Worm (Caenorhabditis elegans) whole organism, L2 larva: ENCODE results near the gene C54F6.17.
"Not testable (repeated sequence)": the region's sequence is repeated elsewhere in the genome, so short reads cannot be mapped to it uniquely, and the experiment has no call there.

ENCODE experiments used
- F13H6.1 ChIP-seq: sonication (generic microtip); optimal IDR thresholded peaks from 2 replicates; lab custom pipeline; 2016; ENCODE audit warnings: missing genetic modification characterization, missing compliant biosample characterization
- Y55F3AM.14 ChIP-seq: fragments of 200-800 bp; sonication (Bioruptor generic); optimal IDR thresholded peaks from 2 replicates; lab custom pipeline; 2018; ENCODE audit warnings: mild to moderate bottlenecking, missing genetic modification characterization, missing compliant biosample characterization
- ZK546.5 ChIP-seq: sonication (generic microtip); optimal IDR thresholded peaks from 2 replicates; lab custom pipeline; 2017; ENCODE audit warnings: missing biosample characterization, missing genetic modification characterization
- alr-1 ChIP-seq: fragments of 150-350 bp; optimal IDR thresholded peaks from 2 replicates; lab custom pipeline; 2014; ENCODE audit warnings: missing biosample characterization, missing genetic modification characterization
- aly-2 ChIP-seq: fragments of 150-350 bp; optimal IDR thresholded peaks from 2 replicates; lab custom pipeline; 2014; ENCODE audit warnings: missing biosample characterization, missing genetic modification characterization
- blmp-1 ChIP-seq: sonication (generic microtip); optimal IDR thresholded peaks from 2 replicates; lab custom pipeline; 2017; ENCODE audit warnings: missing genetic modification characterization, mild to moderate bottlenecking, missing compliant biosample characterization, antibody characterized with exemption, moderate library complexity; ENCODE audit not compliant: insufficient read depth
- ceh-16 ChIP-seq: fragments of 150-350 bp; optimal IDR thresholded peaks from 2 replicates; lab custom pipeline; 2014; ENCODE audit warnings: missing biosample characterization, missing genetic modification characterization
- crh-2 ChIP-seq: sonication (generic microtip); optimal IDR thresholded peaks from 2 replicates; lab custom pipeline; 2017; ENCODE audit warnings: missing biosample characterization, missing genetic modification characterization
- dmd-4 ChIP-seq: sonication (generic microtip); optimal IDR thresholded peaks from 2 replicates; lab custom pipeline; 2017; ENCODE audit warnings: missing biosample characterization, missing genetic modification characterization
- egl-27 ChIP-seq: sonication (generic microtip); optimal IDR thresholded peaks from 3 replicates; lab custom pipeline; 2017; ENCODE audit warnings: missing biosample characterization, missing genetic modification reagents, missing genetic modification characterization
- elt-1 ChIP-seq: fragments of 150-350 bp; optimal IDR thresholded peaks from 2 replicates; lab custom pipeline; 2014; ENCODE audit warnings: missing biosample characterization, missing genetic modification characterization
- elt-3 ChIP-seq: sonication (generic microtip); optimal IDR thresholded peaks from 2 replicates; lab custom pipeline; 2017; ENCODE audit warnings: missing biosample characterization, missing genetic modification characterization
- fos-1 ChIP-seq: fragments of 150-350 bp; optimal IDR thresholded peaks from 2 replicates; lab custom pipeline; 2014; ENCODE audit warnings: missing biosample characterization, missing genetic modification characterization
- gmeb-1 ChIP-seq: fragments of 150-350 bp; optimal IDR thresholded peaks from 2 replicates; lab custom pipeline; 2014; ENCODE audit warnings: missing biosample characterization, missing genetic modification characterization
- lin-11 ChIP-seq: fragments of 150-350 bp; sonication (generic microtip); optimal IDR thresholded peaks from 2 replicates; lab custom pipeline; 2014; ENCODE audit warnings: missing biosample characterization, missing genetic modification characterization, inconsistent platforms, mixed read lengths
- lin-13 ChIP-seq: fragments of 150-350 bp; optimal IDR thresholded peaks from 2 replicates; lab custom pipeline; 2014; ENCODE audit warnings: missing biosample characterization, missing genetic modification reagents, missing genetic modification characterization
- lin-39 ChIP-seq: fragments of 150-350 bp; optimal IDR thresholded peaks from 2 replicates; lab custom pipeline; 2014; ENCODE audit warnings: missing biosample characterization, missing genetic modification reagents, missing genetic modification characterization
- mbf-1 ChIP-seq: sonication (generic microtip); optimal IDR thresholded peaks from 2 replicates; lab custom pipeline; 2017; ENCODE audit warnings: missing biosample characterization, missing genetic modification characterization
- mdl-1 ChIP-seq, 2 experiments: fragments of 150-350 bp in 1 of 2; sonication (generic microtip) in 1 of 2; optimal IDR thresholded peaks; 2 replicates each; lab custom pipeline; 2017; ENCODE audit warnings: missing biosample characterization in 2 of 2, missing genetic modification characterization in 2 of 2
- nhr-10 ChIP-seq: sonication (generic microtip); optimal IDR thresholded peaks from 2 replicates; lab custom pipeline; 2017; ENCODE audit warnings: missing biosample characterization, missing genetic modification characterization
- nhr-11 ChIP-seq: fragments of 150-350 bp; optimal IDR thresholded peaks from 2 replicates; lab custom pipeline; 2014; ENCODE audit warnings: missing biosample characterization, missing genetic modification characterization
- nhr-129 ChIP-seq: fragments of 150-350 bp; optimal IDR thresholded peaks from 2 replicates; lab custom pipeline; 2014; ENCODE audit warnings: missing biosample characterization, missing genetic modification characterization
- nhr-21 ChIP-seq: fragments of 150-350 bp; optimal IDR thresholded peaks from 2 replicates; lab custom pipeline; 2014; ENCODE audit warnings: missing biosample characterization, missing genetic modification characterization
- nhr-237 ChIP-seq: fragments of 150-350 bp; optimal IDR thresholded peaks from 2 replicates; lab custom pipeline; 2014; ENCODE audit warnings: missing biosample characterization, missing genetic modification characterization
- nhr-25 ChIP-seq: fragments of 150-350 bp; sonication (generic microtip); optimal IDR thresholded peaks from 3 replicates; lab custom pipeline; 2014; ENCODE audit warnings: missing biosample characterization, missing genetic modification characterization
- nhr-77 ChIP-seq: fragments of 150-350 bp; optimal IDR thresholded peaks from 2 replicates; lab custom pipeline; 2014; ENCODE audit warnings: missing biosample characterization, missing genetic modification characterization
- peb-1 ChIP-seq: fragments of 150-350 bp; optimal IDR thresholded peaks from 2 replicates; lab custom pipeline; 2014; ENCODE audit warnings: missing biosample characterization, missing genetic modification characterization
- sem-4 ChIP-seq: fragments of 150-350 bp; optimal IDR thresholded peaks from 2 replicates; lab custom pipeline; 2014; ENCODE audit warnings: missing biosample characterization, missing genetic modification reagents, missing genetic modification characterization
- skn-1 ChIP-seq: sonication (generic microtip); optimal IDR thresholded peaks from 2 replicates; lab custom pipeline; 2017; ENCODE audit warnings: missing biosample characterization, missing genetic modification characterization
- sma-9 ChIP-seq, 2 experiments: fragments of 150-350 bp in 1 of 2; sonication (generic microtip) in 1 of 2; optimal IDR thresholded peaks; 2 replicates each; lab custom pipeline; 2014 to 2016; ENCODE audit warnings: missing genetic modification characterization in 2 of 2, mild to moderate bottlenecking in 1 of 2, missing biosample characterization in 1 of 2, missing compliant biosample characterization in 1 of 2, missing genetic modification reagents in 1 of 2, moderate library complexity in 1 of 2
- unc-55 ChIP-seq: fragments of 150-350 bp; sonication (generic microtip); optimal IDR thresholded peaks from 3 replicates; lab custom pipeline; 2014; ENCODE audit warnings: missing biosample characterization, missing genetic modification reagents, missing genetic modification characterization
- unc-62 ChIP-seq: fragments of 150-350 bp; optimal IDR thresholded peaks from 2 replicates; lab custom pipeline; 2014; ENCODE audit warnings: missing biosample characterization, missing genetic modification reagents, missing genetic modification characterization
- zag-1 ChIP-seq: fragments of 150-350 bp; optimal IDR thresholded peaks from 2 replicates; lab custom pipeline; 2014; ENCODE audit warnings: missing biosample characterization, missing genetic modification characterization
- ztf-1 ChIP-seq: fragments of 200-800 bp; sonication (Bioruptor generic); conservative IDR thresholded peaks from 2 replicates; pipeline ENCODE4 v1.3.6; 2022; ENCODE audit warnings: missing genetic modification characterization, missing compliant biosample characterization
- ztf-11 ChIP-seq: sonication (generic microtip); optimal IDR thresholded peaks from 2 replicates; lab custom pipeline; 2017; ENCODE audit warnings: missing biosample characterization, missing genetic modification characterization
- ztf-4 ChIP-seq: fragments of 150-350 bp; optimal IDR thresholded peaks from 2 replicates; lab custom pipeline; 2014; ENCODE audit warnings: missing biosample characterization, missing genetic modification characterization

The C54F6.17 gene

ce11 chrV:7508566-7509044, 18.6 kb upstream of the C54F6.17 start, which contains the start of the genes str-31 and nhr-172:
TSS of gene str-31 (minus strand) at chrV:7508666.
TSS of gene nhr-172 (plus strand) at chrV:7508994.
- TF ChIP-seq elt-1 (tag; lab: Kevin White, UChicago) = no peak
- TF ChIP-seq sma-9 (GFP tag; optimal IDR thresholded peaks at IDR 0.05; lab: Kevin White, UChicago) = peak; percentile 1
- no peak for TF ChIP-seq sma-9 (tag; optimal IDR thresholded peaks at IDR 0.05; lab: Kevin White, UChicago)

DNA sequence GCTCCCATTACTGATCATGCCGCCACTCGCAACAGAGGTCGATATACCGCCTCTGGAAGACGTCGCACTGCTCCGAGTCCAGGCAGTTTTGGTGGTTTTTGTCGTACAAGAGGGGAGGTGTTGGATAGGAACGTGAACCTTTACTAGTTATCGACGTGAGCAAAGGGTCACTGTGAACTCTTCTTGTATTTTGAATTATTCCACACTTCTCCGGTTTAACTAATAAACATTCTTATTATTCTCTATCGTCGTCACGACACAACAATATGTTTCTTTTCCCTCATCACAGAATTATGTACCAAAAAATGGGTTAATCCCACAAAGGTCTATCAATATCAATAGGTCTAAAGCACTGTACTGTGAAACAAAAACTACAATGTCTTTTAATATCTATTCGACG, 15.8 kb upstream of the C54F6.17 start, which contains the start of gene nhr-171:
TSS of gene nhr-171 (plus strand) at position 301 of the 400 bp plus-strand sequence.
- TF ChIP-seq ZK546.5, skn-1, egl-27 (tag; lab: Kevin White, UChicago): not testable (repeated sequence)

ce11 chrV:7514939-7515338, 12.3 kb upstream of the C54F6.17 start, which contains the start of gene srb-18:
TSS of gene srb-18 (plus strand) at chrV:7515239.
- TF ChIP-seq gmeb-1 (no peak), nhr-10 (no peak), dmd-4 (tag; lab: Kevin White, UChicago) (no peak), zag-1 (tag; lab: Kevin White, UChicago) (no peak), ztf-1 (GFP tag; lab: Robert Waterston, UW) (no peak), nhr-21 (tag; lab: Kevin White, UChicago) (no peak), nhr-237 (tag; lab: Kevin White, UChicago) (no peak), nhr-25 (tag; lab: Kevin White, UChicago) (no peak), mbf-1 (no peak), crh-2 (no peak), elt-1 (tag; lab: Kevin White, UChicago) (no peak), ZK546.5 (tag; lab: Kevin White, UChicago) (no peak), sem-4 (tag; lab: Kevin White, UChicago) (no peak), unc-55 (GFP tag; lab: Kevin White, UChicago) (no peak), unc-62 (no peak)

DNA sequence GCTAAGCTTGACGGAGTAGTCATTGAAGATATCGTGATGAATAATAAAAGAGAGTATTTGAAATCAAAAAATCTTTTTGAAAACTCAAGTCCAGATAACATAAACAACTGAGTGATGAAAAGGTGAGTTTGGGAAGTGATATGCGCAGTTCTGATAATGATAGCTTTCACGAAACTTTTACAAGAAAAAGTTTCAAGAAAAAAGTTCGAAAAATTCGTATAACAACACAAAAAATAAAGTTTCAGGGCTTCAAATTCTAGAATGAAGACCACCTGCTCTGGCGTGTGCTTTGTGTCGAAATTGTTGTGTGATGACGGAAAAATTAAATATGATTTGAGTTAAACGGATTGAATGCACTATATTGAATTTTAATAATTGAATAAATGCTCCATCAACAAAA, 7.2 kb upstream of the C54F6.17 start, which contains the start of gene srb-19:
TSS of gene srb-19 (minus strand) at position 101 of the 400 bp plus-strand sequence.
- no peak for TF ChIP-seq elt-3 (tag; lab: Kevin White, UChicago)
- TF ChIP-seq Y55F3AM.14 (GFP tag; lab: Kevin White, UChicago) = no peak
- TF ChIP-seq mdl-1 (tag; optimal IDR thresholded peaks at IDR 0.05; lab: Kevin White, UChicago) = no peak
- TF ChIP-seq aly-2 (tag; lab: Kevin White, UChicago) = no peak
- TF ChIP-seq egl-27 (tag; lab: Kevin White, UChicago) = no peak
- TF ChIP-seq ztf-4 (tag; lab: Kevin White, UChicago) = no peak
- TF ChIP-seq gmeb-1 = no peak
- TF ChIP-seq nhr-25 (tag; lab: Kevin White, UChicago) = no peak
- no peak for TF ChIP-seq F13H6.1
- no peak for TF ChIP-seq nhr-11 (tag; lab: Kevin White, UChicago)
- no peak for TF ChIP-seq nhr-129 (tag; lab: Kevin White, UChicago)
- TF ChIP-seq nhr-77 (tag; lab: Kevin White, UChicago) = no peak
- TF ChIP-seq lin-11 (tag; lab: Kevin White, UChicago) = no peak
- TF ChIP-seq skn-1 (tag; lab: Kevin White, UChicago) = no peak
- no peak for TF ChIP-seq nhr-237 (tag; lab: Kevin White, UChicago)
- no peak for TF ChIP-seq lin-39
- no peak for TF ChIP-seq peb-1 (tag; lab: Kevin White, UChicago)
- TF ChIP-seq lin-13 (GFP tag; lab: Kevin White, UChicago) = no peak

DNA sequence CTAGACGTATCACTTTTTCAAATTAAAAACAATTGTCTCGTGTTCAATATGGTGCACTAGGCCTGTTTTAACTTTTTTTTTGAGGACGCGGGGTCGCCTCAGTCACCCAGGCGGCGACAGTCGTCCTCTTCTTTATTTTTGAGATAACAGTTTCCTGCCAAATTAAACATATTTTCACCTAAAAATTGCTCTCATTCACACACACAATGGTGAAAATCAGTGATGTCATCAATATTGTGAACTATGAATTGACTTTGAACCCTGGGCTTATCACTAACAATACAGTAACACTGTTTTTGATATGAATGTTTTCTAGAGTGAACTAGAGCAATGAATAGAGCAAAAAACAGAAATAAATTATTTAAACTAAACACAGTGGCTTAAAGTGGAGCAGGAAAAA, 5.9 kb upstream of the C54F6.17 start:
- peak; percentile 15 for TF ChIP-seq gmeb-1
- TF ChIP-seq unc-55 (GFP tag; lab: Kevin White, UChicago) = no peak
- no peak for TF ChIP-seq nhr-237 (tag; lab: Kevin White, UChicago)
- TF ChIP-seq egl-27 (tag; lab: Kevin White, UChicago) = no peak
- no peak for TF ChIP-seq mdl-1 (tag; optimal IDR thresholded peaks at IDR 0.05; lab: Kevin White, UChicago)
- TF ChIP-seq ztf-11 (tag; lab: Kevin White, UChicago) = no peak
- TF ChIP-seq ceh-16 (tag; lab: Kevin White, UChicago) = no peak
- TF ChIP-seq blmp-1 (tag; lab: Kevin White, UChicago) = no peak
- TF ChIP-seq nhr-77 (tag; lab: Kevin White, UChicago) = no peak
- no peak for TF ChIP-seq nhr-10
- TF ChIP-seq fos-1 (tag; lab: Kevin White, UChicago) = peak; percentile 7
- peak; percentile 16 for TF ChIP-seq sma-9 (GFP tag; optimal IDR thresholded peaks at IDR 0.05; lab: Kevin White, UChicago)
- no peak for TF ChIP-seq sma-9 (tag; optimal IDR thresholded peaks at IDR 0.05; lab: Kevin White, UChicago)
- TF ChIP-seq crh-2 = no peak
- no peak for TF ChIP-seq peb-1 (tag; lab: Kevin White, UChicago)
- no peak for TF ChIP-seq ztf-1 (GFP tag; lab: Robert Waterston, UW)
- TF ChIP-seq zag-1 (tag; lab: Kevin White, UChicago) = no peak
- no peak for TF ChIP-seq skn-1 (tag; lab: Kevin White, UChicago)
- TF ChIP-seq alr-1 (tag; lab: Kevin White, UChicago) = no peak
